Fruit fly (Drosophila melanogaster): Measurements from ENCODE around the gene CG5561.

Gene CG5561

DNA sequence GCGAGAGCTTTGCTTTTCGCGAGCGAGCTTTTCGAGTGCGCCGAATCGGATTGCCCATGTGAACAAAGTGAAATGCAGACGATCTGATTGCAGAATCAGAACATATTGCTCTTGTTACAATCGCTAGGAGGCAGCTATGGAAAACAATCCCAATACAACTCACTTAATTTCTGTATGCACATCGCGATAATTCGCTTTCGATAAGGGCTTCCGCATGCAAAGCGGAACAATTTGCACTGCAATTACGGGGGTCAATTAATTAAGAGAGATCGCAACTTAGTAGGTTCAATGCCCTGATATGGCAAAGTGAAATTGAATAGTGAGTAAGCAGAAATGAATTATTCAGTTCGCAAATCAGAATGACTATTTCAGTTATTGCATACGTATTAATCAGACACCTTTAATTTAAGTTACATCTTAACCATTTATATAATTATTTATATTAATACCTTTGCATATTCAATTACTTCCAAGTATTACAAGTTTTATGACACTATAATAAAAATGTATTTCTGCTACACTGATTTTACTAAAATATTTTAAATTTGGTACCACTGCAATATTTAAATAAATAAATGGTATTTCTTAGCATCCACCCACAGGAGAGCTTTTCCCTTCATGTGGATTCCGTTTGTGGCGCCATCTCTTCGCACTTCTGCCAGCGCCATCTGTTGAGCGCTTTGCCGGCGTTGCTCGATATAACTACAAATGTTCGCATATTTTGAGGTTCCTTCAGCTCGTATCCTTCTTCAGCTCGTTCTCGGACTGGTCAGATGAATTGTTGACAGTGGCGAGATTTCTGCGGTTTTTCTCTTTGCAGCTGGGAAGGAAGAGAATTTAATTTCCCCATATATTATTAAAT lies 8.1 kb upstream of the CG5561 start, which contains the start of gene NLaz (continued):
- TF ChIP-seq Sp1 (GFP tag; optimal IDR thresholded peaks at IDR 0.05): no peak

DNA sequence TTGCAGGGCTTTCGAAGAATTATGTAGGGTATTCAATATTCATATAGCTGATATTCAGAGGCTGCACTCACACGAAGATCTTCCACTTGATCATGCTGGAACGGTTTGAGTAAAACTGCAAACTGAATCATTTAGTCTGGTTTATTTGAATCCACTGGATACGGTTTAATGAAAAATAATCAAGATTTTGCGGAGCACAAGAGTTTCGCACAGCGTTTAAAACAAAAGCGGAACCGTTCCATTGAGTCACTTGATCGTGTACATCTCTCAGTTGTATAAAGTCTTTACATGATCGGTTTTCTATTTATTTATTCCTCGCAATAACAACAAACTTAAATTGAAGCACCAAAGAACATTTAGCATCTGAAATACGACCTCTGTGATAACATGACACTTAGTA lies 5.8 kb upstream of the CG5561 start, which contains the start of gene CG31659:
Gene CG31659, minus strand, starts transcription at position 101 of the 400 bp plus-strand sequence.
- TF ChIP-seq jim (GFP tag; optimal IDR thresholded peaks at IDR 0.05): no peak
- TF ChIP-seq Dfd (GFP tag; optimal IDR thresholded peaks at IDR 0.05): no peak
- no peak for TF ChIP-seq HLH106 (tag; optimal IDR thresholded peaks at IDR 0.05)
- no peak for TF ChIP-seq Mio (GFP tag; optimal IDR thresholded peaks at IDR 0.05)
- no peak for TF ChIP-seq Vsx2 (GFP tag; optimal IDR thresholded peaks at IDR 0.05; ENCODE audit: partially characterized antibody)
- TF ChIP-seq dsf (GFP tag; optimal IDR thresholded peaks at IDR 0.05; ENCODE audit: borderline replicate concordance): no peak
- TF ChIP-seq ey (GFP tag; optimal IDR thresholded peaks at IDR 0.05): no peak
- TF ChIP-seq rgr (GFP tag; optimal IDR thresholded peaks at IDR 0.05): no peak
- TF ChIP-seq usp (GFP tag; optimal IDR thresholded peaks at IDR 0.05): no peak

DNA sequence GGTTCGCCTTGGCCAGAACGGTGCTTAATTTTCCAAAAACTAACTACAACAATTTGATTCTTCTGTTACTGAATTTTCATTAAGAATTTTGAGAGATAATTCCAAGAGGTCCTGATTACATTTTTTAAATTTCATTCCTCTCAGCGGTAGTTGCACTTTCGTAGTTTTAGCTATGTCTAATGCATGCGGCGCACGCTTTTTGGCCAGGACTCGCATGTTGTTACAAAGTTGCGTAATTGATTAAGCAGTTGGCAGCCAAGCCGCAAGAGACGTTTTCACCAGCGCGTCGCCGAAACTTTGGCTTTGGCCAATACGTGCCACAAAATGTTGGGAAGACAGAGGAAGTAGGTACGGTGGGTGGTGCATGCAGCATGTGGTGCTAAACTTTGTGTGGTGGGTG lies 1.9 kb upstream of the CG5561 start, which contains the start of gene CG5565:
Gene CG5565, minus strand, starts transcription at position 101 of the 400 bp plus-strand sequence.
- no peak for TF ChIP-seq CG9705 (GFP tag; optimal IDR thresholded peaks at IDR 0.05)
- no peak for TF ChIP-seq dmrt93B (GFP tag; optimal IDR thresholded peaks at IDR 0.05)
- TF ChIP-seq foxo (GFP tag; optimal IDR thresholded peaks at IDR 0.05): no peak
- no peak for TF ChIP-seq Hnf4 (GFP tag; optimal IDR thresholded peaks at IDR 0.05)

DNA sequence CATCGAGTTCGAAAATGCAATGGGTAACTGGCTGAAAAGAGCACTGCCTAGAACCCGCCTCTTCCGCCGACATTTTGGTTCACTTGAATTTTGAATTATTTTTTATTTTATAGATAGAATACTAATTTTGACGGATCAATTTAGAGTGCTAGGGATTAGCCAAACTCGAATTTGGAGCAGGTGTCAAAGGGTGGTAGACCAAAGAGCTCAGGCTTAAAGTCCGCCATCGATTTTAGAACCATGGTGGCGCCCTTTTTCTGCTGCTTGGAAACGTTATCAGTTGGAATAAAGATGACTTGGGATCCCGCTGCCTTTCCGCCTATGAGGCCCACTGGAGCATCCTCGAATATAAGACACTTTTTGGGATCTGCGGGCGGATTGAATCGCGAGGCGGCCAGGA lies 910 bp upstream of the CG5561 start, which contains the start of gene CG31924:
Gene CG31924, minus strand, starts transcription at position 101 of the 400 bp plus-strand sequence.
- TF ChIP-seq Myc (optimal IDR thresholded peaks at IDR 0.05) (no peak), Hnf4 (GFP tag; optimal IDR thresholded peaks at IDR 0.05) (no peak), brk (GFP tag; optimal IDR thresholded peaks at IDR 0.05) (no peak), Rel (GFP tag; optimal IDR thresholded peaks at IDR 0.05) (no peak), Rel (tag; optimal IDR thresholded peaks at IDR 0.05) (no peak), woc (GFP tag; optimal IDR thresholded peaks at IDR 0.05) (no peak), Dif (GFP tag; optimal IDR thresholded peaks at IDR 0.05; ENCODE audit: partially characterized antibody) (no peak), Jra (GFP tag; optimal IDR thresholded peaks at IDR 0.05) (no peak), CrebA (GFP tag; optimal IDR thresholded peaks at IDR 0.05; ENCODE audit: borderline replicate concordance) (no peak), br (GFP tag; optimal IDR thresholded peaks at IDR 0.05) (no peak), Dfd (GFP tag; optimal IDR thresholded peaks at IDR 0.05) (no peak), N (GFP tag; optimal IDR thresholded peaks at IDR 0.05) (no peak), OdsH (GFP tag; optimal IDR thresholded peaks at IDR 0.05) (no peak), sage (GFP tag; optimal IDR thresholded peaks at IDR 0.05) (no peak), ey (GFP tag; optimal IDR thresholded peaks at IDR 0.05) (no peak), rgr (GFP tag; optimal IDR thresholded peaks at IDR 0.05) (no peak)

DNA sequence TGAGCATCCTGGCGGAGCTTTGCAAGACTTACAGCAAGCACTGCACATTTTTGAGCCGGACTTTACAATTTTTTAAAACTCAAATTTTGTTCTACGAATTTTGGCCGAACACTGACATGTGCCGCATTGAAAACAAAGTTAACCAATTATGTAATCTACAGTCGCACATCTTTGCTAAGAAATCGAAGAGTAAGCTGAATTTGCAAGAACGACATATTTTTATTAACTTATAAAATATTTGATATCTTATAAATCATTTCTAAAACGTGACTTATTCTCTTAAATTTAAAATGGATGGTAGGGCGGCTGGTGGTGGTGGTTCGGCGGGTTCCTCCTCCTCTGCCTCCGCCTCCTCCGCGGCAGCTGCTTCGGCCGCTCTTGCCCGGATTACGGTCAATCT lies 1.1 kb downstream of the CG5561 start, which contains the start of gene CG5556:
Gene CG5556, minus strand, starts transcription at position 101 of the 400 bp plus-strand sequence.
- TF ChIP-seq CrebA (GFP tag; optimal IDR thresholded peaks at IDR 0.05; ENCODE audit: borderline replicate concordance) (no peak), br (GFP tag; optimal IDR thresholded peaks at IDR 0.05) (no peak), Myc (optimal IDR thresholded peaks at IDR 0.05) (no peak), woc (GFP tag; optimal IDR thresholded peaks at IDR 0.05) (no peak), rgr (GFP tag; optimal IDR thresholded peaks at IDR 0.05) (no peak), HLH106 (tag; optimal IDR thresholded peaks at IDR 0.05) (no peak)

DNA sequence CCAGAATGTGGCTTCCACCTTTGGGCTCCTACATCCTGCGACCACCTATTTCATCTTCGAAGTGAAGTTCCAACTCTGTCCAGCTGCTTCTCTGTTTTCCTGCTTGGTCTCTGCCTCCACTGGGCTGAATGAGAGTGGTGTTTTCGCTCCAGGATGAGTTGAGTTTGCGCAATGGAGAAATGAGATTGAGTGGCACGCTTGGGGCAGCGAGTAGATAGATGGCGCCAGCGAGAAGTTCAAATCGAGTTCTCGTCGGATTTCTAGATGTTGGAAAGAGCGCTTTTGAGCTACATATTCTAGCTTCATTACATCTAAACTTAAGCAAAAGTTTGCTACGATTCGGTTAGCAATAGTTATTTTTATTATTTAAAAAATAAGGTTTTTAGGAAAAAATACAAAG lies 7.9 kb downstream of the CG5561 start:
- no peak for TF ChIP-seq pan (optimal IDR thresholded peaks at IDR 0.05)
- TF ChIP-seq Mio (GFP tag; optimal IDR thresholded peaks at IDR 0.05): no peak
- TF ChIP-seq dsf (GFP tag; optimal IDR thresholded peaks at IDR 0.05; ENCODE audit: borderline replicate concordance): no peak
- no peak for TF ChIP-seq dmrt93B (GFP tag; optimal IDR thresholded peaks at IDR 0.05)
- no peak for TF ChIP-seq HLH106 (tag; optimal IDR thresholded peaks at IDR 0.05)
- TF ChIP-seq Hnf4 (GFP tag; optimal IDR thresholded peaks at IDR 0.05): no peak
- no peak for TF ChIP-seq brk (GFP tag; optimal IDR thresholded peaks at IDR 0.05)
- TF ChIP-seq Sp1 (GFP tag; optimal IDR thresholded peaks at IDR 0.05): no peak
- TF ChIP-seq usp (GFP tag; optimal IDR thresholded peaks at IDR 0.05): no peak
- no peak for TF ChIP-seq psq (GFP tag; optimal IDR thresholded peaks at IDR 0.05)
- TF ChIP-seq OdsH (GFP tag; optimal IDR thresholded peaks at IDR 0.05): no peak
- TF ChIP-seq CG9705 (GFP tag; optimal IDR thresholded peaks at IDR 0.05): no peak
- no peak for TF ChIP-seq Hr78 (GFP tag; optimal IDR thresholded peaks at IDR 0.05)
- no peak for TF ChIP-seq Jra (GFP tag; optimal IDR thresholded peaks at IDR 0.05)
- no peak for TF ChIP-seq lola (GFP tag; optimal IDR thresholded peaks at IDR 0.05)

All from whole organism, wandering third instar larva.